Fruit fly (Drosophila melanogaster): ENCODE measurements around the gene Eip93F.

Gene Eip93F

DNA sequence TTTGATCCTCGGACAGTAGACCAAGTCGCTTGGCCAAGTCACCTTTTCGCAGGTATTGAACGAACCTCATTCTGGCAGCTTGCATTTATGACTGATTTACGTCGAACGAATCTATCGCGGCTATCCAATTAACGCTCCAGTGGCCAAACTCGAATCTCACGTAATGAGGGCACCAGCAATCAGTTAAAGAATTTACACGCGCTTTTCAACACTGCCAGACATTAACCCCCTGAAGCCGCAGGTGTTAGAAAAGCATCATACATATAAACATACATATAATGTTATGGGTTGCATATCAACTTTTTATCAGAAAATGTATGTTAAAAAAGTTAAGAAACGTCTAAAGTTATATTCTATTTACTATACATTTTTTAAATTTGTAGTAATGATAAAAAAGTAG lies 76.4 kb downstream of the Eip93F start, which contains the start of gene CG6028:
CG6028 (minus strand) TSS at position 187 of the 400 bp plus-strand sequence.
- peak; percentile 77 for TF ChIP-seq Hr83 (GFP tag; optimal IDR thresholded peaks at IDR 0.05; ENCODE audit: poor library complexity, severe bottlenecking)
- peak; percentile 57 for TF ChIP-seq woc (GFP tag; optimal IDR thresholded peaks at IDR 0.05)
- TF ChIP-seq usp (GFP tag; optimal IDR thresholded peaks at IDR 0.05), result no peak
- no peak for TF ChIP-seq tai (GFP tag; optimal IDR thresholded peaks at IDR 0.05)
- TF ChIP-seq ey (GFP tag; optimal IDR thresholded peaks at IDR 0.05), result peak; percentile 27
- peak; percentile 30 for TF ChIP-seq HLH106 (tag; optimal IDR thresholded peaks at IDR 0.05)
- peak; percentile 5 for TF ChIP-seq psq (GFP tag; optimal IDR thresholded peaks at IDR 0.05)
- no peak for TF ChIP-seq Rel (GFP tag; optimal IDR thresholded peaks at IDR 0.05)
- peak; percentile 68 for TF ChIP-seq Rel (tag; optimal IDR thresholded peaks at IDR 0.05)
- no peak for TF ChIP-seq GATAd (GFP tag; optimal IDR thresholded peaks at IDR 0.05)
- TF ChIP-seq pan (optimal IDR thresholded peaks at IDR 0.05), result no peak
- TF ChIP-seq fru (GFP tag; optimal IDR thresholded peaks at IDR 0.05), result peak; percentile 15
- TF ChIP-seq N (GFP tag; optimal IDR thresholded peaks at IDR 0.05), result no peak
- peak; percentile 20 for TF ChIP-seq sv (GFP tag; optimal IDR thresholded peaks at IDR 0.05)
- peak in 1 of 2 experiments; percentile 54 for TF ChIP-seq foxo (GFP tag; optimal IDR thresholded peaks at IDR 0.05)
- peak; percentile 50 for TF ChIP-seq br (GFP tag; optimal IDR thresholded peaks at IDR 0.05)
- no peak for TF ChIP-seq dmrt93B (GFP tag; optimal IDR thresholded peaks at IDR 0.05)
- TF ChIP-seq Hnf4 (GFP tag; optimal IDR thresholded peaks at IDR 0.05), result peak; percentile 75
- TF ChIP-seq Sp1 (GFP tag; optimal IDR thresholded peaks at IDR 0.05), result peak; percentile 40
- peak; percentile 55 for TF ChIP-seq h (GFP tag; optimal IDR thresholded peaks at IDR 0.05)
- peak; percentile 44 for TF ChIP-seq Jra (GFP tag; optimal IDR thresholded peaks at IDR 0.05)
- TF ChIP-seq rgr (GFP tag; optimal IDR thresholded peaks at IDR 0.05), result peak; percentile 59

DNA sequence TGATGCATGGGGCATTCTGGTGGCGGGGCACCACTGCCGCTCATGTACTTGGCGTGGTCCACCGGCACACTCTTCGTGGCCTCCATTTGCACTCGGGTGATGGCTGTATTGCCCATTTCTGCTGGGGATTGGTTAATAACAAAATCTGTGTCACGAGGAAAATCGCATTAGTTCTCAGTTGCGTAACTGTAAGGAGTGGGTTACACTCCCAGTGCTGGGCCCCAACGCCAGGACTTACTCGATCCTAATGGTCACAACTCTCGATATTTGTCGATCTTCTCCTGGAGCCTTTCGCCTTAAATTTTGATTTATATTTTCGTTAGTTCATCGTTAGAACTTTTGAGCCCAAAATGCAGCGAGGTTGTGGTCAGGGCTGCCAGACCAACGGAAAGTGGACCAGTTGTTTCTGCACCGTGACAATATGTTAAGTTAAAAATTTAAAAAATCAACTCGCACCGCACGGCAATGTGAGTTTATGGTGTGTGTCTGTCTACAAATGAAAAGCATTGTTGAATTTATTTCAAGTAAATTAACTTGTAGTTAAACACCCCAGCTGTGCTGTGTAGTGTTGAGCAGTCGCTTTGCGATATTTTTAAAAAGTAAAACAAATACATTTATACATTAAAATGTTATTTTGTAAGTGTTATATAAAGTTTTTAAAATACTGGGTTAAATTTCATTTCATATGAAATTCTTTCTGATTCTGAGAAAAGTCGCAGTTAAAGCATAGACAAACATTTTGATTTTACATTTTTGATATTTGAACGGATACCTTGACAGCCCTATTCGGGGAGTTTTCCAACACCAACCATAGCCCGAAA lies 78.2 kb downstream of the Eip93F start, which contains the start of the genes Cchl and ND-42:
Cchl (minus strand) TSS at position 559 of the 821 bp plus-strand sequence.
ND-42 (plus strand) TSS at position 788 of the 821 bp plus-strand sequence.
- TF ChIP-seq Jra (GFP tag; optimal IDR thresholded peaks at IDR 0.05) (peak; percentile 69), dl (GFP tag; optimal IDR thresholded peaks at IDR 0.05; ENCODE audit: insufficient read depth in 1 of 2, partially characterized antibody in 2 of 2) (no peak), woc (GFP tag; optimal IDR thresholded peaks at IDR 0.05) (peak; percentile 73), psq (GFP tag; optimal IDR thresholded peaks at IDR 0.05) (peak; percentile 75), foxo (GFP tag; optimal IDR thresholded peaks at IDR 0.05) (peak in 1 of 2 experiments; percentile 88), CG32264 (GFP tag; optimal IDR thresholded peaks at IDR 0.05) (peak; percentile 45), Rel (GFP tag; optimal IDR thresholded peaks at IDR 0.05) (no peak), Rel (tag; optimal IDR thresholded peaks at IDR 0.05) (peak; percentile 64), GATAd (GFP tag; optimal IDR thresholded peaks at IDR 0.05) (peak; percentile 57), HLH106 (tag; optimal IDR thresholded peaks at IDR 0.05) (peak; percentile 88), Hr83 (GFP tag; optimal IDR thresholded peaks at IDR 0.05; ENCODE audit: poor library complexity, severe bottlenecking) (peak; percentile 63), OdsH (GFP tag; optimal IDR thresholded peaks at IDR 0.05) (peak; percentile 76), jim (GFP tag; optimal IDR thresholded peaks at IDR 0.05) (no peak), Dfd (GFP tag; optimal IDR thresholded peaks at IDR 0.05) (no peak), lola (GFP tag; optimal IDR thresholded peaks at IDR 0.05) (no peak), rgr (GFP tag; optimal IDR thresholded peaks at IDR 0.05) (peak; percentile 86), h (GFP tag; optimal IDR thresholded peaks at IDR 0.05) (peak; percentile 83), sv (GFP tag; optimal IDR thresholded peaks at IDR 0.05) (peak; percentile 55), Sp1 (GFP tag; optimal IDR thresholded peaks at IDR 0.05) (peak; percentile 80), Hr78 (GFP tag; optimal IDR thresholded peaks at IDR 0.05) (no peak), ey (GFP tag; optimal IDR thresholded peaks at IDR 0.05) (peak; percentile 70), CG9705 (GFP tag; optimal IDR thresholded peaks at IDR 0.05) (peak; percentile 86), dmrt93B (GFP tag; optimal IDR thresholded peaks at IDR 0.05) (no peak), Myc (optimal IDR thresholded peaks at IDR 0.05) (peak; percentile 53), fru (GFP tag; optimal IDR thresholded peaks at IDR 0.05) (peak; percentile 78), sage (GFP tag; optimal IDR thresholded peaks at IDR 0.05) (no peak), pan (optimal IDR thresholded peaks at IDR 0.05) (no peak), brk (GFP tag; optimal IDR thresholded peaks at IDR 0.05) (no peak)

DNA sequence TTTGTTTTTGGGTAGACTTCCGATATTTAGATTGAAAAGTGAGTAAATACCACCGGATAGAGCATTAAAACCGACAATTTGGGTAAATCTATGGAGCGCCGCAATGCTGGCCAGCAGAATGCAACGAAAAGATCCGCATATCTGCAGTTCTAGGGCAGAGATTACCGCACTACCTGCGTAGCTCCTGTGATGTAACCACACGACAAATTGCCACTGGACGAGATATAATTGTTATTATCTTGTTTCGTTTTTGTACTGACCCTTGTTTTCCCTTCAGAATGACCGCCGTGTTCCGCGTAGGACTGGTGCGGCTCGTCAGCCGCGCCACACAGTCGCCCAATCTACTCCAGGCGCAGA lies 78.8 kb downstream of the Eip93F start:
- TF ChIP-seq jim (GFP tag; optimal IDR thresholded peaks at IDR 0.05) (no peak), brk (GFP tag; optimal IDR thresholded peaks at IDR 0.05) (no peak), dl (GFP tag; optimal IDR thresholded peaks at IDR 0.05; ENCODE audit: insufficient read depth in 1 of 2, partially characterized antibody in 2 of 2) (no peak)
